Fruit fly (Drosophila melanogaster) whole organism, pupa: ENCODE results near the gene CG5160.

Experiments
- CG14655 ChIP-seq: fragments of 200-800 bp; sonication (Bioruptor generic); optimal IDR thresholded peaks from 3 replicates; lab custom pipeline; 2017; ENCODE audit warnings: mild to moderate bottlenecking, missing biosample characterization, missing genetic modification reagents, missing genetic modification characterization
- CG15710 ChIP-seq: fragments of 200-800 bp; sonication (Bioruptor generic); optimal IDR thresholded peaks from 2 replicates; lab custom pipeline; 2018; ENCODE audit warnings: missing biosample characterization, mild to moderate bottlenecking, missing genetic modification characterization, moderate library complexity
- CG17806 ChIP-seq: fragments of 200-800 bp; sonication (Bioruptor generic); optimal IDR thresholded peaks from 2 replicates; lab custom pipeline; 2018; ENCODE audit warnings: missing biosample characterization, mild to moderate bottlenecking, missing genetic modification characterization, moderate library complexity
- CG4496 ChIP-seq: fragments of 200-800 bp; sonication (Bioruptor generic); IDR thresholded peaks from 3 replicates; pipeline ENCODE4 v1.3.6; 2022; ENCODE audit warnings: missing biosample characterization, missing genetic modification characterization
- CG8159 ChIP-seq: fragments of 200-800 bp; sonication (Bioruptor generic); optimal IDR thresholded peaks from 3 replicates; lab custom pipeline; 2018; ENCODE audit warnings: missing biosample characterization, mild to moderate bottlenecking, missing genetic modification characterization, moderate library complexity
- CG8301 ChIP-seq: fragments of 200-800 bp; sonication (Bioruptor generic); optimal IDR thresholded peaks from 2 replicates; lab custom pipeline; 2018; ENCODE audit warnings: missing biosample characterization, mild to moderate bottlenecking, missing genetic modification characterization
- EcR ChIP-seq: fragments of 200-800 bp; sonication (Bioruptor generic); optimal IDR thresholded peaks from 3 replicates; lab custom pipeline; 2019; ENCODE audit warnings: missing biosample characterization, missing genetic modification characterization, mild to moderate bottlenecking, moderate library complexity, missing genetic modification reagents
- Pif1A ChIP-seq: fragments of 200-800 bp; sonication (Bioruptor generic); optimal IDR thresholded peaks from 3 replicates; lab custom pipeline; 2016; ENCODE audit warnings: missing biosample characterization, missing genetic modification characterization
- Pif1B ChIP-seq: fragments of 200-800 bp; sonication (Bioruptor generic); optimal IDR thresholded peaks from 3 replicates; lab custom pipeline; 2016; ENCODE audit warnings: missing biosample characterization, missing genetic modification characterization
- Snoo ChIP-seq: fragments of 200-800 bp; sonication (Bioruptor generic); optimal IDR thresholded peaks from 3 replicates; lab custom pipeline; 2017; ENCODE audit warnings: missing biosample characterization, mild to moderate bottlenecking, missing genetic modification characterization, inconsistent platforms
- fd96Ca ChIP-seq: fragments of 200-800 bp; sonication (Bioruptor generic); IDR thresholded peaks from 3 replicates; pipeline ENCODE4 v1.3.6; 2022; ENCODE audit warnings: missing biosample characterization, missing genetic modification characterization

DNA sequence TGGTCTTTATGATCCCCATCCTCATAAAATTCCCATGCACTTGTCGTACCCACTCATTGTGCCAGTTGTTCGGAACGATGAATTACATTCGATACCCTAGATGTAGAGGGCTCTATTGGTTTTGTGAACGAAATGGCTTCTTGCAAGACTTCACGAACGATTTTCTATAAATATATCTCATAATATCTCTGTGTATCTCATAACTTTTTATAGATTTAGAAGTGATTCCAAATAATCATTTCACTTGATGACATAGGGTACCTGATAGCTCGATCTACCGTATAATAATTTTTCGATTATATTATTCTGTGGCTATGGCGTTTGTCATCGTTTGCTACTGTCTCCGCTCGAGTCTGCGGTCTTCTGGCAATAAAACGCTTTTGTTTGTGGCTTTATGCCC, 1.6 kb downstream of the CG5160 start:
- TF ChIP-seq CG15710 (tag; lab: Kevin White, UChicago) = peak; percentile 76
- TF ChIP-seq EcR = no peak
- peak; percentile 79 for TF ChIP-seq Pif1A (GFP tag; lab: Kevin White, UChicago)
- TF ChIP-seq CG17806 (tag; lab: Kevin White, UChicago) = peak; percentile 79
- peak; percentile 48 for TF ChIP-seq Pif1B (GFP tag; lab: Kevin White, UChicago)
- peak; percentile 69 for TF ChIP-seq CG8301 (tag; lab: Kevin White, UChicago)
- peak; percentile 86 for TF ChIP-seq CG8159
- peak; percentile 64 for TF ChIP-seq Snoo
- no peak; the same call in none of the 3 replicates for TF ChIP-seq fd96Ca (GFP tag; lab: Robert Waterston, UW)
- TF ChIP-seq CG4496 (GFP tag; lab: Robert Waterston, UW) = peak; percentile 90
- peak; percentile 71 for TF ChIP-seq CG14655
